Fruit fly (Drosophila melanogaster): Measurements from ENCODE around the gene CG10553.
A peak's percentile ranks its signal among the peaks of the same experiment; 100 is the strongest.

The CG10553 gene

dm6 chr3R:25303857-25304440 lies 14.0 kb downstream of the CG10553 start, which contains the start of gene CG31436 (continued):
- TF ChIP-seq Elba2 (GFP tag; optimal IDR thresholded peaks at IDR 0.05) = no peak
- TF ChIP-seq TFAM (GFP tag; optimal IDR thresholded peaks at IDR 0.05) = no peak
- TF ChIP-seq esg (GFP tag; conservative IDR thresholded peaks at IDR 0.05) = no peak
- no peak for TF ChIP-seq CG12299 (tag; optimal IDR thresholded peaks at IDR 0.05)
- TF ChIP-seq CG18476 (GFP tag; optimal IDR thresholded peaks at IDR 0.05) = no peak
- peak; percentile 92 for TF ChIP-seq ftz-f1 (GFP tag; optimal IDR thresholded peaks at IDR 0.05)
- TF ChIP-seq CG34376 (GFP tag; optimal IDR thresholded peaks at IDR 0.05) = peak; percentile 29
- TF ChIP-seq CG7987 (GFP tag; optimal IDR thresholded peaks at IDR 0.05) = no peak
- TF ChIP-seq lab (GFP tag; optimal IDR thresholded peaks at IDR 0.05) = peak; percentile 9
- no peak for TF ChIP-seq cas (GFP tag; IDR thresholded peaks at IDR 0.05)
- no peak for TF ChIP-seq CG17829 (tag; optimal IDR thresholded peaks at IDR 0.05)
- no peak for TF ChIP-seq dm (GFP tag; optimal IDR thresholded peaks at IDR 0.05)
- no peak for TF ChIP-seq CG15479 (GFP tag; optimal IDR thresholded peaks at IDR 0.05)
- no peak for TF ChIP-seq Antp (GFP tag; optimal IDR thresholded peaks at IDR 0.05)
- no peak for TF ChIP-seq NfI (GFP tag; optimal IDR thresholded peaks at IDR 0.05)
- TF ChIP-seq gt (GFP tag; IDR thresholded peaks at IDR 0.05) = no peak
- no peak for TF ChIP-seq ind (GFP tag; optimal IDR thresholded peaks at IDR 0.05)
- TF ChIP-seq Dip2 (GFP tag; IDR thresholded peaks at IDR 0.05) = no peak
- TF ChIP-seq CG6654 (GFP tag; optimal IDR thresholded peaks at IDR 0.05) = no peak
- TF ChIP-seq so (GFP tag; IDR thresholded peaks at IDR 0.05) = no peak
- no peak for TF ChIP-seq CG4360 (GFP tag; IDR thresholded peaks at IDR 0.05)
- TF ChIP-seq CG6813 (GFP tag; optimal IDR thresholded peaks at IDR 0.05) = no peak
- no peak for TF ChIP-seq CG10321 (GFP tag; IDR thresholded peaks at IDR 0.05)
- TF ChIP-seq Ada2b (GFP tag; IDR thresholded peaks at IDR 0.05) = no peak

DNA sequence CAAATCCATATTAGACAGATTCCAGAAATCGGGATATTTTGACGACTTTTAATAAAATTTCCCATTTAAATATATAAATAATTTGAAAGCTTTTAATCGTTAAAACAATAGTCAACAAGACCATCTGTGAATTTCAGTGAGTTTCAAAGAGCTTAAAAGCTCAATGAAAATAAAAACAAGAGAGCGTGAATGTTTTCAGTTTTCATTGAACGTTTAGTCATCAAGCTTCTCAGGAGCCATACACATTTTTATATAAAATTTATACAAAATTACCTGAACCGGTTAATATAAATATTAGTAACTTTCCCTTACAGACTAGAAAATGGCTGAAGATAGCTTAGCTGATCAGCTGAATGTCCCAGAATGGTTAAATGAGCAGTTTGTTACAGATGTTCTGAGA lies 15.7 kb downstream of the CG10553 start, which contains the start of gene CG31370:
TSS of gene CG31370 (plus strand) at position 226 of the 400 bp plus-strand sequence.
- TF ChIP-seq pzg (GFP tag; optimal IDR thresholded peaks at IDR 0.05) = no peak
- TF ChIP-seq lbe (GFP tag; optimal IDR thresholded peaks at IDR 0.05) = peak; percentile 30
- TF ChIP-seq CG8281 (tag; optimal IDR thresholded peaks at IDR 0.05) = no peak

DNA sequence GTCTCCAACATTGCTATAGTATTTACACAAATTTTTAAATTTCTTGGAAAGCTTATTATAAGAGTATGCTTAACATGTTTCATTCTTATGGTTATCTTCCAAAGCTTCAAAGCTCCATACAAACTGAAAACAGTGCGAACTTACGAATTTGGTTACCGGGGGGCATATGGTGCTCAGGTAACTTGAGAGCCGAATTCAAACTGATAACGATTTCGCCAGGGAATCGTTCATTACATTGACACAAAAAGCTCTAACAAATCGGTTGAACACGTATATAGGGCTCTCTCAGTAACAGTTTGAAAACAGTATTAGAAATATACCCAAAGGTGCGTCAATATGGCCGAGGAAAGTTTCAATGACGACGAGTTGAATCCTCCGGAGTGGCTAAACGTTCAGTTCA lies 17.3 kb downstream of the CG10553 start, which contains the start of gene CG13659:
TSS of gene CG13659 (plus strand) at position 317 of the 400 bp plus-strand sequence.
- TF ChIP-seq Dbx (GFP tag; IDR thresholded peaks at IDR 0.05) = 0 out of 3 replicates have a peak, but pooled peaks have one; percentile 28
- TF ChIP-seq CG12769 (tag; optimal IDR thresholded peaks at IDR 0.05) = peak; percentile 61
- peak; percentile 30 for TF ChIP-seq CG13894 (tag; optimal IDR thresholded peaks at IDR 0.05)
- TF ChIP-seq pb (GFP tag; optimal IDR thresholded peaks at IDR 0.05) = no peak
- no peak for TF ChIP-seq hkb (optimal IDR thresholded peaks at IDR 0.05)
- TF ChIP-seq hkb (GFP tag; IDR thresholded peaks at IDR 0.05) = peak; percentile 10; the same call in 1 of the 2 replicates
- TF ChIP-seq sug (tag; optimal IDR thresholded peaks at IDR 0.05) = peak; percentile 97
- no peak for TF ChIP-seq CG13424 (tag; optimal IDR thresholded peaks at IDR 0.05)
- no peak for TF ChIP-seq Nf-YC (tag; optimal IDR thresholded peaks at IDR 0.05)
- no peak for TF ChIP-seq Nf-YA (GFP tag; IDR thresholded peaks at IDR 0.05)
- TF ChIP-seq exex (tag; optimal IDR thresholded peaks at IDR 0.05) = peak; percentile 23
- no peak for TF ChIP-seq ttk (GFP tag; IDR thresholded peaks at IDR 0.05)
- no peak for TF ChIP-seq CG4730 (GFP tag; IDR thresholded peaks at IDR 0.05)
- TF ChIP-seq chm (GFP tag; IDR thresholded peaks at IDR 0.05) = no peak
- no peak for TF ChIP-seq lilli (GFP tag; optimal IDR thresholded peaks at IDR 0.05)
- TF ChIP-seq CG33213 (GFP tag; optimal IDR thresholded peaks at IDR 0.05) = no peak
- TF ChIP-seq CG10565 (GFP tag; optimal IDR thresholded peaks at IDR 0.05) = no peak
- TF ChIP-seq gcm (GFP tag; optimal IDR thresholded peaks at IDR 0.05) = no peak
- no peak for TF ChIP-seq fd102C (GFP tag; optimal IDR thresholded peaks at IDR 0.05)
- no peak for TF ChIP-seq CG9797 (GFP tag; optimal IDR thresholded peaks at IDR 0.05)
- peak; percentile 41 for TF ChIP-seq CG15269 (tag; optimal IDR thresholded peaks at IDR 0.05)
- TF ChIP-seq CG8290 (GFP tag; optimal IDR thresholded peaks at IDR 0.05) = no peak
- peak in 1 of 2 experiments; percentile 4 for TF ChIP-seq CG8290 (tag; optimal IDR thresholded peaks at IDR 0.05)

All from whole organism, embryonic.